Fruit fly (Drosophila melanogaster): ENCODE results near the gene fuss.

Gene fuss

DNA sequence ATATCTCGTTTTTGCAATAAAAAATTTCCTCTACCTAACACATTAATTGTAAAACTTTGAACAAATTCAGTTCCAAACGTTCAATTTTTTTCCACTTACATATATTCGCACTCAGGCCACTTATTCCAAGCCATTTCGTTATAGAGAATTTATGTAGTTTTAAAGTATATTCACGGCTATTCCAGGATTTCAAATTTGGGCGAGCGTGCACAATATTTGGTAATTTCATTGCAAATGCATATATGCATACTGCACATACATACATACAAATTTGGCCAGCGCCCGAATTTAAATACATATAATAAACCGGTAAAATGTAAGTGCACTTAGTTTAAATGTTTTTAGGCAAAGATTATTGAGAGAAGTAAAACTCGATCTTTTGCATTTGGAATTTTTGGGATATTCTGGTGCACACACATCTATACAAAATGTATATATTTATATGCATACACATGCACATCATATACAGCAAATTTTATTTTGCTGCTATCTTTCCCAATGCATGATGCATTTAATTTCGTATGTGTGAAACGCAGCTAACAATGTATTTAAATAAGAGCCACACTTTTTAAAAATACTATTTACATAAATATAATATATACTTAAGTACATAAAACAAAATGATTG, 47.9 kb upstream of the fuss start:
- TF ChIP-seq shn (GFP tag; optimal IDR thresholded peaks at IDR 0.05) (no peak), MESR4 (GFP tag; optimal IDR thresholded peaks at IDR 0.05) (peak; percentile 18), zen2 (GFP tag; IDR thresholded peaks at IDR 0.05; ENCODE audit: partially characterized antibody) (no peak), Dad (GFP tag; optimal IDR thresholded peaks at IDR 0.05) (no peak), CG6272 (GFP tag; IDR thresholded peaks at IDR 0.05) (no peak), CG17802 (tag; optimal IDR thresholded peaks at IDR 0.05) (peak; percentile 50), cg (GFP tag; optimal IDR thresholded peaks at IDR 0.05) (peak; percentile 65), CG8290 (GFP tag; optimal IDR thresholded peaks at IDR 0.05) (no peak), CG8290 (tag; optimal IDR thresholded peaks at IDR 0.05) (no peak), tll (GFP tag; optimal IDR thresholded peaks at IDR 0.05) (no peak), CG34224 (GFP tag; IDR thresholded peaks at IDR 0.05; ENCODE audit: partially characterized antibody) (no peak), Bdp1 (GFP tag; optimal IDR thresholded peaks at IDR 0.05) (no peak), Neu2 (GFP tag; optimal IDR thresholded peaks at IDR 0.05; ENCODE audit: borderline replicate concordance) (no peak), CG1603 (tag; optimal IDR thresholded peaks at IDR 0.05) (peak; percentile 11), Sry-δ (GFP tag; optimal IDR thresholded peaks at IDR 0.05) (no peak), gsb-n (tag; optimal IDR thresholded peaks at IDR 0.05) (no peak), Stat92E (GFP tag; optimal IDR thresholded peaks at IDR 0.05) (peak in 1 of 3 experiments; percentile 56), eve (GFP tag; optimal IDR thresholded peaks at IDR 0.05) (peak in 1 of 2 experiments; percentile 29), YL-1 (GFP tag; optimal IDR thresholded peaks at IDR 0.05) (peak; percentile 5), CG2129 (GFP tag; IDR thresholded peaks at IDR 0.05; ENCODE audit: partially characterized antibody) (no peak), sens (GFP tag) (peak; percentile 10), z (GFP tag; IDR thresholded peaks at IDR 0.05) (no peak)

DNA sequence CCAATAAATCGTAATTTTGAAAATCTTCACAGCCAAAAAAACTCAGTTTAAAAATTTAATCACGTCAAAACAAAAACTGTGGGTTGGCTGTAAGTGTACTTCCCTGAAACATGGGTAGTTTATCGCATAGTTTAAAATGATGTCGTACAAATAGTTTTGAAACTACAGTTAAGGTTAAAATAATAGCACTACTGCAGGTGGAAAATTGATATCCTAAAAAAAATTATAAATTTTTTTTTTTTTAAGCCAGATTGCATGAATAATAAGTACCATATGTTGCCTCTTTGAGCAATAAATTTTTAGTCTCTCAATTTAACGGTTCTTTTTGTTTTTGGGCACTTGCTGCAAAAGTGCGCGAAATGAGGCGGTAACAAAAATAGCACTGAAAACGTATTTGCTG, 46.8 kb upstream of the fuss start:
- TF ChIP-seq tin (GFP tag; optimal IDR thresholded peaks at IDR 0.05): no peak
- peak; percentile 62 for TF ChIP-seq Ets65A (GFP tag)
- TF ChIP-seq CG17568 (GFP tag; optimal IDR thresholded peaks at IDR 0.05): no peak
- TF ChIP-seq sens (GFP tag): peak; percentile 44
- TF ChIP-seq CG17328 (GFP tag; IDR thresholded peaks at IDR 0.05): peak; percentile 30; the same call in 1 of the 2 replicates
- TF ChIP-seq Med (GFP tag): peak; percentile 0
- peak; percentile 23; the same call in 1 of the 2 replicates for TF ChIP-seq Xrp1 (GFP tag; IDR thresholded peaks at IDR 0.05)
- TF ChIP-seq CG11696 (GFP tag; IDR thresholded peaks at IDR 0.05): peak; percentile 70
- no peak for TF ChIP-seq zfh1 (GFP tag; IDR thresholded peaks at IDR 0.05)
- 0 out of 3 replicates have a peak, but pooled peaks have one; percentile 24 for TF ChIP-seq CG11695 (GFP tag; IDR thresholded peaks at IDR 0.05)

DNA sequence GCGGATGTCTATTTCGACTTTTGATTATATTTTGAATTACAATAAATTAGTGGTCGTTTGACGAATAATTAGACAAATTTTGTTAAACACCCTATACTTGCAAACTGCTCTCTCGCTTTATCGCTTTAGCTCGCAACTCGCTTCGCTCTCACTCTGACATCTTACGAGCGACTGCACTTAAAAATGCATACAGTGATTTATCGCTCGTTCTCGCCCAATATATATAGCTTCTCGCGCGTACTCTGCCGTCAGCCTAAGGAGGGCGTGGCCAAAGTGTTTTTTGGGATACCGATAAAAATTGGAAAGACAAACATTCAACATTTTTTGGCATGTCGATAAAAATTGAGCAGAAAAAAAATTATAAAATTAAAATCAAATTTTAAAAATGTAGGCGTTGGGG, 30.2 kb upstream of the fuss start:
- no peak for TF ChIP-seq CG8478 (optimal IDR thresholded peaks at IDR 0.05)
- TF ChIP-seq CG6254 (GFP tag; optimal IDR thresholded peaks at IDR 0.05): peak; percentile 63
- TF ChIP-seq Bdp1 (GFP tag; optimal IDR thresholded peaks at IDR 0.05): no peak
- TF ChIP-seq CG11723 (GFP tag; optimal IDR thresholded peaks at IDR 0.05): peak; percentile 55

DNA sequence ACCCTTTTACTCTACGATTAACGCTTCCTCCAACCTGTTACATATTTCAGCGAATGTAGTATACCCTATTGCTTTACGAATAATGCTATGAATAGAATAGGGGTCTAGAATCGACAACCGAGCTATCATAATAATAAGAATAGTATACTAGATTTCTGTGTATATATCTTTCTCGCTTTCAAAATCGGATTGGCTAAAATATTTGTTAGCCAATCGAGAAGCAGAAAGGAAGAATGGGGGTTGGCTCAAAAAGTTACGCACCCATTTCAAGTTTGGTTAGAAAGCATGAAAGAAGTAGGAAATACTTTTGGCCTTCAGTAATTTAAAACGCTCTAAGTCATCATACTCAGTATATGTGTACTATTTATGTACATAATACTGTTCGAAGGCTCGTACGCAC, 17.7 kb upstream of the fuss start:
- TF ChIP-seq CG11085 (GFP tag; IDR thresholded peaks at IDR 0.05) (no peak), Max (GFP tag; optimal IDR thresholded peaks at IDR 0.05) (no peak), bowl (GFP tag; IDR thresholded peaks at IDR 0.05) (no peak), Nf-YC (tag; optimal IDR thresholded peaks at IDR 0.05) (peak; percentile 93), CG16815 (GFP tag; optimal IDR thresholded peaks at IDR 0.05) (no peak), CG14050 (GFP tag; IDR thresholded peaks at IDR 0.05) (no peak), dm (GFP tag; optimal IDR thresholded peaks at IDR 0.05) (no peak), Nf-YB (GFP tag; optimal IDR thresholded peaks at IDR 0.05) (peak; percentile 91), CG13894 (tag; optimal IDR thresholded peaks at IDR 0.05) (peak; percentile 47), CTCF (GFP tag; optimal IDR thresholded peaks at IDR 0.05) (no peak), ftz-f1 (GFP tag; optimal IDR thresholded peaks at IDR 0.05) (no peak)
